Worm (Caenorhabditis elegans) whole organism, young adult: Measurements from ENCODE around the gene gtf-2H2C.

Experiments
- B0019.2 ChIP-seq: fragments of 200-800 bp; sonication (Bioruptor generic); conservative IDR thresholded peaks from 2 replicates; pipeline ENCODE4 v1.3.6; 2022; ENCODE audit warnings: missing genetic modification reagents, missing genetic modification characterization, missing compliant biosample characterization
- F33H1.4 ChIP-seq: fragments of 200-800 bp; sonication (Bioruptor generic); IDR thresholded peaks from 2 replicates; pipeline ENCODE4 v1.3.6; 2022; ENCODE audit warnings: missing genetic modification reagents, missing genetic modification characterization, missing compliant biosample characterization
- F39B2.1 ChIP-seq: fragments of 200-800 bp; sonication (Bioruptor generic); IDR thresholded peaks from 2 replicates; pipeline ENCODE4 v1.3.6; 2022; ENCODE audit warnings: missing genetic modification reagents, missing genetic modification characterization, missing compliant biosample characterization
- F52B5.7 ChIP-seq: sonication (generic microtip); optimal IDR thresholded peaks from 2 replicates; lab custom pipeline; 2016; ENCODE audit warnings: mild to moderate bottlenecking, missing genetic modification characterization, missing compliant biosample characterization
- F57A8.1 ChIP-seq: fragments of 200-800 bp; sonication (Bioruptor generic); optimal IDR thresholded peaks from 2 replicates; lab custom pipeline; 2018; ENCODE audit warnings: mild to moderate bottlenecking, missing genetic modification characterization, moderate library complexity, missing compliant biosample characterization
- K12H6.12 ChIP-seq: fragments of 200-800 bp; sonication (Bioruptor generic); optimal IDR thresholded peaks from 2 replicates; lab custom pipeline; 2018; ENCODE audit warnings: mild to moderate bottlenecking, missing genetic modification characterization, missing compliant biosample characterization
- Y53G8AR.9 ChIP-seq: fragments of 200-800 bp; sonication (Bioruptor generic); conservative IDR thresholded peaks from 2 replicates; pipeline ENCODE4 v1.3.6; 2022; ENCODE audit warnings: missing genetic modification reagents, missing genetic modification characterization, missing compliant biosample characterization
- Y67H2A.10 ChIP-seq: fragments of 200-800 bp; sonication (Bioruptor generic); conservative IDR thresholded peaks from 2 replicates; pipeline ENCODE4 v1.3.6; 2022; ENCODE audit warnings: missing genetic modification reagents, missing genetic modification characterization, missing compliant biosample characterization
- Y95B8A.8 ChIP-seq: fragments of 200-800 bp; sonication (Bioruptor generic); IDR thresholded peaks from 2 replicates; pipeline ENCODE4 v1.3.6; 2022; ENCODE audit warnings: missing genetic modification reagents, missing genetic modification characterization, missing compliant biosample characterization
- ZK185.1 ChIP-seq: sonication (generic microtip); optimal IDR thresholded peaks from 2 replicates; lab custom pipeline; 2016; ENCODE audit warnings: mild to moderate bottlenecking, missing genetic modification characterization, missing compliant biosample characterization; ENCODE audit not compliant: poor library complexity, severe bottlenecking
- ama-1 ChIP-seq, 3 experiments: fragments of 150-350 bp in 1 of 3; sonication (generic microtip) in 2 of 3; optimal IDR thresholded peaks; 2 replicates each; lab custom pipeline; 2014 to 2018; ENCODE audit warnings: missing biosample characterization in 2 of 3, missing genetic modification characterization in 2 of 3, missing genetic modification reagents in 2 of 3
- aptf-2 ChIP-seq: fragments of 200-800 bp; sonication (Bioruptor generic); conservative IDR thresholded peaks from 2 replicates; pipeline ENCODE4 v1.3.6; 2022; ENCODE audit warnings: missing genetic modification reagents, missing genetic modification characterization, missing compliant biosample characterization
- aptf-3 ChIP-seq: fragments of 200-800 bp; sonication (Bioruptor generic); IDR thresholded peaks from 2 replicates; pipeline ENCODE4 v1.3.6; 2022; ENCODE audit warnings: missing genetic modification characterization, missing compliant biosample characterization
- atf-7 ChIP-seq: sonication (generic microtip); optimal IDR thresholded peaks from 2 replicates; lab custom pipeline; 2017; ENCODE audit warnings: mild to moderate bottlenecking, missing genetic modification characterization, missing compliant biosample characterization
- attf-6 ChIP-seq: fragments of 200-800 bp; sonication (Bioruptor generic); IDR thresholded peaks from 2 replicates; pipeline ENCODE4 v1.3.6; 2022; ENCODE audit warnings: missing genetic modification reagents, missing genetic modification characterization, missing compliant biosample characterization
- bed-1 ChIP-seq: fragments of 200-800 bp; sonication (Bioruptor generic); IDR thresholded peaks from 2 replicates; pipeline ENCODE4 v1.3.6; 2022; ENCODE audit warnings: missing genetic modification reagents, missing genetic modification characterization, missing compliant biosample characterization
- cebp-2 ChIP-seq: fragments of 200-800 bp; sonication (Bioruptor generic); IDR thresholded peaks from 2 replicates; pipeline ENCODE4 v1.3.6; 2022; ENCODE audit warnings: missing genetic modification characterization, missing compliant biosample characterization
- ceh-100 ChIP-seq: fragments of 200-800 bp; sonication (Bioruptor generic); IDR thresholded peaks from 2 replicates; pipeline ENCODE4 v1.3.6; 2022; ENCODE audit warnings: missing genetic modification reagents, missing genetic modification characterization, missing compliant biosample characterization
- ceh-27 ChIP-seq: fragments of 200-800 bp; sonication (Bioruptor generic); optimal IDR thresholded peaks from 2 replicates; lab custom pipeline; 2018; ENCODE audit warnings: mild to moderate bottlenecking, missing genetic modification characterization, moderate library complexity, missing compliant biosample characterization
- ceh-79 ChIP-seq: sonication (generic microtip); optimal IDR thresholded peaks from 2 replicates; lab custom pipeline; 2017; ENCODE audit warnings: mild to moderate bottlenecking, missing genetic modification characterization, missing compliant biosample characterization
- chd-7 ChIP-seq: sonication (generic microtip); optimal IDR thresholded peaks from 2 replicates; lab custom pipeline; 2016; ENCODE audit warnings: mild to moderate bottlenecking, missing genetic modification characterization, moderate library complexity, missing compliant biosample characterization
- dpff-1 ChIP-seq: sonication (generic microtip); optimal IDR thresholded peaks from 2 replicates; lab custom pipeline; 2017; ENCODE audit warnings: mild to moderate bottlenecking, missing genetic modification characterization, missing compliant biosample characterization
- egrh-3 ChIP-seq: fragments of 200-800 bp; sonication (Bioruptor generic); IDR thresholded peaks from 2 replicates; pipeline ENCODE4 v1.3.6; 2022; ENCODE audit warnings: missing genetic modification reagents, missing genetic modification characterization, missing compliant biosample characterization
- ets-4 ChIP-seq: fragments of 200-800 bp; sonication (Bioruptor generic); optimal IDR thresholded peaks from 2 replicates; lab custom pipeline; 2018; ENCODE audit warnings: mild to moderate bottlenecking, missing genetic modification characterization, missing compliant biosample characterization
- fkh-3 ChIP-seq: sonication (generic microtip); optimal IDR thresholded peaks from 2 replicates; lab custom pipeline; 2016; ENCODE audit warnings: mild to moderate bottlenecking, missing genetic modification characterization, missing compliant biosample characterization
- hlh-26 ChIP-seq: fragments of 200-800 bp; sonication (Bioruptor generic); conservative IDR thresholded peaks from 2 replicates; pipeline ENCODE4 v1.3.6; 2022; ENCODE audit warnings: missing genetic modification reagents, missing genetic modification characterization, missing compliant biosample characterization
- hmg-1.2 ChIP-seq: fragments of 200-800 bp; sonication (Bioruptor generic); IDR thresholded peaks from 2 replicates; pipeline ENCODE4 v1.3.6; 2022; ENCODE audit warnings: missing genetic modification reagents, missing genetic modification characterization, missing compliant biosample characterization
- hmg-20 ChIP-seq: fragments of 200-800 bp; sonication (Bioruptor generic); IDR thresholded peaks from 2 replicates; pipeline ENCODE4 v1.3.6; 2022; ENCODE audit warnings: missing genetic modification reagents, missing genetic modification characterization, missing compliant biosample characterization
- hsf-1 ChIP-seq: fragments of 200-800 bp; sonication (Bioruptor generic); IDR thresholded peaks from 2 replicates; pipeline ENCODE4 v1.3.6; 2022; ENCODE audit warnings: missing genetic modification reagents, missing genetic modification characterization, missing compliant biosample characterization
- lag-1 ChIP-seq: fragments of 200-800 bp; sonication (Bioruptor generic); IDR thresholded peaks from 2 replicates; pipeline ENCODE4 v1.3.6; 2022; ENCODE audit warnings: missing genetic modification reagents, missing genetic modification characterization, missing compliant biosample characterization
- let-526 ChIP-seq: fragments of 200-800 bp; sonication (Bioruptor generic); IDR thresholded peaks from 2 replicates; pipeline ENCODE4 v1.3.6; 2022; ENCODE audit warnings: missing genetic modification reagents, missing genetic modification characterization, missing compliant biosample characterization
- lin-35 ChIP-seq, 3 experiments: fragments of 150-350 bp in 2 of 3; sonication (generic microtip) in 1 of 3; optimal IDR thresholded peaks; 2 replicates each; lab custom pipeline; 2014 to 2018; ENCODE audit warnings: missing biosample characterization in 3 of 3, missing genetic modification characterization in 3 of 3, missing genetic modification reagents in 3 of 3
- lin-40 ChIP-seq: sonication (generic microtip); optimal IDR thresholded peaks from 2 replicates; lab custom pipeline; 2016; ENCODE audit warnings: missing genetic modification characterization, mild to moderate bottlenecking, missing compliant biosample characterization, missing genotype, missing genetic modification reagents
- lin-54 ChIP-seq: fragments of 200-800 bp; sonication (Bioruptor generic); optimal IDR thresholded peaks from 2 replicates; lab custom pipeline; 2018; ENCODE audit warnings: mild to moderate bottlenecking, missing genetic modification characterization, missing compliant biosample characterization
- madf-6 ChIP-seq: fragments of 200-800 bp; sonication (Bioruptor generic); IDR thresholded peaks from 2 replicates; pipeline ENCODE4 v1.3.6; 2022; ENCODE audit warnings: missing genetic modification reagents, missing genetic modification characterization, missing compliant biosample characterization
- mxl-1 ChIP-seq: sonication (generic microtip); optimal IDR thresholded peaks from 2 replicates; lab custom pipeline; 2016; ENCODE audit warnings: missing genetic modification characterization, missing compliant biosample characterization
- nfya-1 ChIP-seq: sonication (generic microtip); optimal IDR thresholded peaks from 2 replicates; lab custom pipeline; 2017; ENCODE audit warnings: antibody characterized with exemption, missing compliant biosample characterization, missing genetic modification characterization, borderline replicate concordance; ENCODE audit not compliant: insufficient read depth
- nfyb-1 ChIP-seq: fragments of 200-800 bp; sonication (Bioruptor generic); IDR thresholded peaks from 2 replicates; pipeline ENCODE4 v1.3.6; 2022; ENCODE audit warnings: missing genetic modification reagents, missing genetic modification characterization, missing compliant biosample characterization
- nhr-120 ChIP-seq: fragments of 200-800 bp; sonication (Bioruptor generic); IDR thresholded peaks from 2 replicates; pipeline ENCODE4 v1.3.6; 2022; ENCODE audit warnings: missing genetic modification characterization, missing compliant biosample characterization
- nhr-179 ChIP-seq: sonication (generic microtip); optimal IDR thresholded peaks from 2 replicates; lab custom pipeline; 2016; ENCODE audit warnings: mild to moderate bottlenecking, missing genetic modification characterization, missing compliant biosample characterization
- nhr-27 ChIP-seq: fragments of 200-800 bp; sonication (Bioruptor generic); optimal IDR thresholded peaks from 2 replicates; lab custom pipeline; 2018; ENCODE audit warnings: mild to moderate bottlenecking, missing genetic modification characterization, moderate library complexity, missing compliant biosample characterization
- pha-4 ChIP-seq: fragments of 150-350 bp; sonication (generic microtip); optimal IDR thresholded peaks from 2 replicates; lab custom pipeline; 2014; ENCODE audit warnings: missing biosample characterization, missing genetic modification reagents, missing genetic modification characterization
- rcor-1 ChIP-seq: fragments of 200-800 bp; sonication (Bioruptor generic); IDR thresholded peaks from 2 replicates; pipeline ENCODE4 v1.3.6; 2022; ENCODE audit warnings: missing genetic modification reagents, missing genetic modification characterization, missing compliant biosample characterization
- repo-1 ChIP-seq: sonication (generic microtip); optimal IDR thresholded peaks from 2 replicates; lab custom pipeline; 2017; ENCODE audit warnings: mild to moderate bottlenecking, missing genetic modification characterization, missing compliant biosample characterization
- rpc-1 ChIP-seq, 2 experiments: fragments of 150-350 bp in 1 of 2; sonication (generic microtip) in 1 of 2; optimal IDR thresholded peaks; 2 replicates each; lab custom pipeline; 2014 to 2018; ENCODE audit warnings: missing biosample characterization in 1 of 2, missing genetic modification characterization in 1 of 2, missing genetic modification reagents in 1 of 2, missing genotype in 1 of 2
- tbx-9 ChIP-seq: sonication (generic microtip); optimal IDR thresholded peaks from 2 replicates; lab custom pipeline; 2016; ENCODE audit warnings: borderline replicate concordance, missing genetic modification characterization, inconsistent platforms, missing compliant biosample characterization
- xnd-1 ChIP-seq: sonication (generic microtip); optimal IDR thresholded peaks from 2 replicates; lab custom pipeline; 2016; ENCODE audit warnings: missing genotype, missing genetic modification reagents, missing genetic modification characterization, missing compliant biosample characterization
- ztf-28 ChIP-seq: fragments of 200-800 bp; sonication (Bioruptor generic); IDR thresholded peaks from 2 replicates; pipeline ENCODE4 v1.3.6; 2022; ENCODE audit warnings: missing genetic modification reagents, missing genetic modification characterization, missing compliant biosample characterization

The gtf-2H2C gene

DNA sequence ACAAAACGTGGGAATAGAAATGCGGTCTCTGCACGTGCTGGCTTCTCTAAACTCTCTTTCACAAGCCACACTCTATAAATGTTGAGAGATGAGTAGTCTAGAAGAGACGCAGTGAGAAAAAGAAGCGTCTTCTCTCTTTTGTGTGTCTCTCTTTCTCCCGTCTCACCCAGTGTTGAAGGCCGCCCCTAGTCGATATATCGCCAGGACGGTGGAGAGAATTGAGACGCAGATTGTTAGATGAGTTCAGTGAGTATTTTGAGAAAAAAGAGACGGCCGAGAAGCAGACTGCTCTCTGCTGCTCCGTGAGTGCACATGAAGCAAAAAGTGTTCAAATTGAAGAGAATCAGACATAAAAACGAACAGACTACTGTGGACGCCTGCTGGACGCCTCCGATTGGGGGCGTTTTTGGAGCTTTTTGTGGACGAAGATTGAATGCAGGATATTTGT is 6.0 kb upstream of the gtf-2H2C start (continued):
- peak; percentile 90 for TF ChIP-seq lin-40 (tag; lab: Kevin White, UChicago)
- no peak for TF ChIP-seq Y95B8A.8 (GFP tag; lab: Robert Waterston, UW)
- TF ChIP-seq atf-7 (tag; lab: Kevin White, UChicago): peak; percentile 63
- no peak for TF ChIP-seq nhr-27 (tag; lab: Kevin White, UChicago)
- no peak for TF ChIP-seq xnd-1 (tag; lab: Kevin White, UChicago)
- TF ChIP-seq ets-4 (GFP tag; lab: Kevin White, UChicago): peak; percentile 57
- 0 out of 2 replicates have a peak, but pooled peaks have one; percentile 13 for TF ChIP-seq ztf-28 (GFP tag; lab: Robert Waterston, UW)
- peak in 1 of 3 experiments; percentile 77 for TF ChIP-seq lin-35 (GFP tag; optimal IDR thresholded peaks at IDR 0.05; lab: Kevin White, UChicago)
- TF ChIP-seq Y53G8AR.9 (GFP tag; lab: Robert Waterston, UW): peak; percentile 60; the same call in 1 of the 2 replicates
- no peak for TF ChIP-seq bed-1 (GFP tag; lab: Robert Waterston, UW)
- TF ChIP-seq nhr-179 (tag; lab: Kevin White, UChicago): no peak
- peak; percentile 79 for TF ChIP-seq chd-7 (tag; lab: Kevin White, UChicago)
- 0 out of 2 replicates have a peak, but pooled peaks have one; percentile 27 for TF ChIP-seq rcor-1
- peak; percentile 27; the same call in 1 of the 2 replicates for TF ChIP-seq let-526 (GFP tag; lab: Robert Waterston, UW)
- peak; percentile 82 for TF ChIP-seq ceh-27 (GFP tag; lab: Kevin White, UChicago)
- TF ChIP-seq F39B2.1 (GFP tag; lab: Robert Waterston, UW): no peak
- no peak for TF ChIP-seq F57A8.1 (GFP tag; lab: Kevin White, UChicago)
- TF ChIP-seq rpc-1 (optimal IDR thresholded peaks at IDR 0.05; lab: Kevin White, UChicago): no peak
- no peak for TF ChIP-seq rpc-1 (tag; optimal IDR thresholded peaks at IDR 0.05; lab: Kevin White, UChicago)
- peak; percentile 33 for TF ChIP-seq ZK185.1 (tag; lab: Kevin White, UChicago)
- no peak for TF ChIP-seq hsf-1
- no peak for TF ChIP-seq nhr-120 (GFP tag; lab: Robert Waterston, UW)
- peak; percentile 94 for TF ChIP-seq hmg-1.2 (GFP tag; lab: Robert Waterston, UW)
- TF ChIP-seq aptf-2 (GFP tag; lab: Robert Waterston, UW): no peak
- no peak for TF ChIP-seq F33H1.4 (GFP tag; lab: Robert Waterston, UW)
- no peak for TF ChIP-seq ceh-100 (GFP tag; lab: Robert Waterston, UW)
- no peak for TF ChIP-seq nfya-1 (tag; lab: Kevin White, UChicago)
- no peak for TF ChIP-seq tbx-9 (tag; lab: Kevin White, UChicago)
- TF ChIP-seq pha-4: peak; percentile 7
- TF ChIP-seq K12H6.12 (tag; lab: Kevin White, UChicago): peak; percentile 92
- no peak for TF ChIP-seq F52B5.7 (tag; lab: Kevin White, UChicago)
- TF ChIP-seq lag-1: no peak
- no peak for TF ChIP-seq B0019.2 (GFP tag; lab: Robert Waterston, UW)
- TF ChIP-seq nfyb-1 (GFP tag; lab: Robert Waterston, UW): peak; percentile 91
- no peak for TF ChIP-seq madf-6 (GFP tag; lab: Robert Waterston, UW)
- no peak for TF ChIP-seq dpff-1
- TF ChIP-seq lin-54 (GFP tag; lab: Kevin White, UChicago): peak; percentile 66
- no peak for TF ChIP-seq egrh-3 (GFP tag; lab: Robert Waterston, UW)
- TF ChIP-seq hmg-20: no peak
- TF ChIP-seq mxl-1 (tag; lab: Kevin White, UChicago): no peak
- TF ChIP-seq hlh-26 (GFP tag; lab: Robert Waterston, UW): no peak
- TF ChIP-seq attf-6 (GFP tag; lab: Robert Waterston, UW): no peak
- TF ChIP-seq ceh-79 (tag; lab: Kevin White, UChicago): no peak
- no peak for TF ChIP-seq cebp-2 (GFP tag; lab: Robert Waterston, UW)
- TF ChIP-seq repo-1 (tag; lab: Kevin White, UChicago): peak; percentile 40
- no peak for TF ChIP-seq ama-1 (optimal IDR thresholded peaks at IDR 0.05; lab: Kevin White, UChicago)
- TF ChIP-seq ama-1 (GFP tag; optimal IDR thresholded peaks at IDR 0.05; lab: Kevin White, UChicago): no peak
- no peak for TF ChIP-seq aptf-3 (GFP tag; lab: Robert Waterston, UW)
- no peak for TF ChIP-seq Y67H2A.10 (GFP tag; lab: Robert Waterston, UW)
- TF ChIP-seq fkh-3 (tag; lab: Kevin White, UChicago): no peak
